Fruit fly (Drosophila melanogaster) whole organism, pupa: Measurements from ENCODE around the gene CG12009.

Source experiments
- CG10348 ChIP-seq: fragments of 200-800 bp; sonication (Bioruptor generic); IDR thresholded peaks from 2 replicates; pipeline ENCODE4 v1.3.6; 2022; ENCODE audit warnings: missing biosample characterization, missing genetic modification characterization
- CG12605 ChIP-seq: fragments of 200-800 bp; sonication (Bioruptor generic); IDR thresholded peaks from 2 replicates; pipeline ENCODE4 v1.3.6; 2022; ENCODE audit warnings: missing biosample characterization, missing genetic modification characterization
- CG14655 ChIP-seq: fragments of 200-800 bp; sonication (Bioruptor generic); optimal IDR thresholded peaks from 3 replicates; lab custom pipeline; 2017; ENCODE audit warnings: mild to moderate bottlenecking, missing biosample characterization, missing genetic modification reagents, missing genetic modification characterization
- CG15710 ChIP-seq: fragments of 200-800 bp; sonication (Bioruptor generic); optimal IDR thresholded peaks from 2 replicates; lab custom pipeline; 2018; ENCODE audit warnings: missing biosample characterization, mild to moderate bottlenecking, missing genetic modification characterization, moderate library complexity
- CG17806 ChIP-seq: fragments of 200-800 bp; sonication (Bioruptor generic); optimal IDR thresholded peaks from 2 replicates; lab custom pipeline; 2018; ENCODE audit warnings: missing biosample characterization, mild to moderate bottlenecking, missing genetic modification characterization, moderate library complexity
- CG32121 ChIP-seq: fragments of 200-800 bp; sonication (Bioruptor generic); IDR thresholded peaks from 2 replicates; pipeline ENCODE4 v1.3.6; 2022; ENCODE audit warnings: missing biosample characterization, missing genetic modification characterization
- CG8159 ChIP-seq: fragments of 200-800 bp; sonication (Bioruptor generic); optimal IDR thresholded peaks from 3 replicates; lab custom pipeline; 2018; ENCODE audit warnings: missing biosample characterization, mild to moderate bottlenecking, missing genetic modification characterization, moderate library complexity
- CG8301 ChIP-seq: fragments of 200-800 bp; sonication (Bioruptor generic); optimal IDR thresholded peaks from 2 replicates; lab custom pipeline; 2018; ENCODE audit warnings: missing biosample characterization, mild to moderate bottlenecking, missing genetic modification characterization
- CG9948 ChIP-seq: fragments of 200-800 bp; sonication (Bioruptor generic); optimal IDR thresholded peaks from 2 replicates; lab custom pipeline; 2018; ENCODE audit warnings: missing biosample characterization, mild to moderate bottlenecking, missing genetic modification characterization, moderate library complexity
- EcR ChIP-seq: fragments of 200-800 bp; sonication (Bioruptor generic); optimal IDR thresholded peaks from 3 replicates; lab custom pipeline; 2019; ENCODE audit warnings: missing biosample characterization, missing genetic modification characterization, mild to moderate bottlenecking, moderate library complexity, missing genetic modification reagents
- Ets98B ChIP-seq: fragments of 200-800 bp; sonication (Bioruptor generic); IDR thresholded peaks from 2 replicates; pipeline ENCODE4 v1.3.6; 2022; ENCODE audit warnings: missing biosample characterization, missing genetic modification characterization
- fd96Ca ChIP-seq: fragments of 200-800 bp; sonication (Bioruptor generic); IDR thresholded peaks from 3 replicates; pipeline ENCODE4 v1.3.6; 2022; ENCODE audit warnings: missing biosample characterization, missing genetic modification characterization
- gl ChIP-seq: fragments of 200-800 bp; sonication (Bioruptor generic); optimal IDR thresholded peaks from 2 replicates; lab custom pipeline; 2018; ENCODE audit warnings: missing biosample characterization, mild to moderate bottlenecking, missing genetic modification characterization

dm6 chr3L:3339695-3340226 is 48.5 kb downstream of the CG12009 start:
- TF ChIP-seq CG15710 (tag; lab: Kevin White, UChicago) (no peak), CG9948 (no peak), gl (tag; lab: Kevin White, UChicago) (no peak), CG10348 (GFP tag; lab: Robert Waterston, UW) (no peak), EcR (GFP tag; lab: Kevin White, UChicago) (no peak), fd96Ca (no peak), CG17806 (tag; lab: Kevin White, UChicago) (no peak), CG14655 (GFP tag; lab: Kevin White, UChicago) (no peak), CG8301 (no peak), CG12605 (no peak), CG32121 (GFP tag; lab: Robert Waterston, UW) (no peak), CG8159 (no peak), Ets98B (GFP tag; lab: Robert Waterston, UW) (no peak)
